Worm (Caenorhabditis elegans): Measurements from ENCODE around the gene ocr-3.

The ocr-3 gene

DNA sequence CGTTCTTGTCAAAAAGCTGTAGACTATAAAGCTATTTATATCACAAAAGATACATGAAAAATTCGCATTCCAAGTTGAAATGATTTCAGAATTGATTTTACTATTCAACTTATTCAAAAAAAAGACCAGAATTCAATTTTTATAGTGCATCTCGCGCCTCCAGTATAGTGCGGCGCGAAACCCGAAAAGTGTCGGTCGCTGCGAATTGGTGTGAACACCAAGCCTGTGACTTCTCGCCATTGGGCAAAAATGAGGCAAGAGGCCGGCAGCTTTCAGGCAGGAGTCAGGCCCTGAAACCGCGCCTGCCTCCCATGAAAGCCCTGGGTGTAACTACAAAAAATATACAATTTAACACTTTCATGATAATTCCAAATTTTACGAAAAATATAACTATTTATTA, 9.2 kb upstream of the ocr-3 start:
- TF ChIP-seq zag-1 (tag; optimal IDR thresholded peaks at IDR 0.05), result no peak
- TF ChIP-seq efl-1 (optimal IDR thresholded peaks at IDR 0.05), result no peak
- TF ChIP-seq efl-1 (GFP tag; optimal IDR thresholded peaks at IDR 0.05 in 1 of 2), result no peak
- no peak for TF ChIP-seq mef-2 (tag; optimal IDR thresholded peaks at IDR 0.05)
- peak; percentile 88 for TF ChIP-seq snpc-4 (tag; optimal IDR thresholded peaks at IDR 0.05)

DNA sequence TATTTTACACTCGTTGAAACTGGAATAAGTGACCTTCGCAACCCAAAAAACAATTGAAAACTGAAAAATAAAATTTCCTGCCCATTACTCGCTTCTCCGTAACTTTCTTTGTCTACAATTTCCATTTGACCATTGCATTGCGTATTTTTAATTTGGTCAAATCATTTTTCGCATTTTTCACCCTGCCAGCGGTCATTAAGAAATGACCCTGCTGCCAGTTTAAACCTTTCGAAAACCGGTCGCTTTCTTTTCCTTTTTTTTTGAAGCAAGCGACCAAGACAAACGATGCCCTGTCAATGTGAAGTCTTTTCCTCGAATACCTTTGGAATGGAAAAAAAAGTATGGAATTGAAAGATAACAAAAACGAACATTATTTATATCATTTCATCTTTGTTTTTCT, 7.6 kb upstream of the ocr-3 start:
- TF ChIP-seq lin-14 (GFP tag; optimal IDR thresholded peaks at IDR 0.05), result peak; percentile 31
- peak; percentile 68 for TF ChIP-seq blmp-1 (tag; optimal IDR thresholded peaks at IDR 0.05)
- peak in 1 of 2 experiments; percentile 13 for TF ChIP-seq lsy-2 (tag; optimal IDR thresholded peaks at IDR 0.05)
- TF ChIP-seq efl-1 (optimal IDR thresholded peaks at IDR 0.05), result no peak
- TF ChIP-seq efl-1 (GFP tag; optimal IDR thresholded peaks at IDR 0.05 in 1 of 2), result no peak
- 0 out of 2 replicates have a peak, but pooled peaks have one; percentile 14 for TF ChIP-seq grh-1 (GFP tag; IDR thresholded peaks at IDR 0.05)
- no peak for TF ChIP-seq snpc-4 (tag; optimal IDR thresholded peaks at IDR 0.05)

DNA sequence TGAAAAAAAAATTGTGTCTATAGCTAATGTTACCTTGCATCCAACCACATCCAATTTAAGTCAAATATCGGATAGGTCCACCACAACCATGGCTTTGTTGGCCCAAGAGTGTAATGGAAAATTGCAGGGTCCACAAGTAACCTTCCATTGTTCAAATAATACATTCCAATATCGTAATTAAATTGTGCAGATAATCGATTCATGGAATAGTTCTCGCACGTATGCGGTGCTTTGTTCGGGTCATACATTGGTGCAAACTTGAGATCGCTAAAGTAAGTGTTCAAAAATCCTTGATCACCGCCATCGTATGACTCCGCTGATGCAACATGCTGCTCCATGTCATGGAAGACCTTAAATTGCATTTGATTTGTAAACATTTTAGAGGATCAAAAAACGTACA, 5.4 kb upstream of the ocr-3 start:
- TF ChIP-seq jun-1 (tag; optimal IDR thresholded peaks at IDR 0.05) (no peak), fos-1 (tag; optimal IDR thresholded peaks at IDR 0.05) (no peak), efl-1 (optimal IDR thresholded peaks at IDR 0.05) (no peak), efl-1 (GFP tag; optimal IDR thresholded peaks at IDR 0.05 in 1 of 2) (peak in 1 of 2 experiments; percentile 9), lin-13 (GFP tag; optimal IDR thresholded peaks at IDR 0.05) (no peak), nhr-28 (tag; optimal IDR thresholded peaks at IDR 0.05) (no peak)

DNA sequence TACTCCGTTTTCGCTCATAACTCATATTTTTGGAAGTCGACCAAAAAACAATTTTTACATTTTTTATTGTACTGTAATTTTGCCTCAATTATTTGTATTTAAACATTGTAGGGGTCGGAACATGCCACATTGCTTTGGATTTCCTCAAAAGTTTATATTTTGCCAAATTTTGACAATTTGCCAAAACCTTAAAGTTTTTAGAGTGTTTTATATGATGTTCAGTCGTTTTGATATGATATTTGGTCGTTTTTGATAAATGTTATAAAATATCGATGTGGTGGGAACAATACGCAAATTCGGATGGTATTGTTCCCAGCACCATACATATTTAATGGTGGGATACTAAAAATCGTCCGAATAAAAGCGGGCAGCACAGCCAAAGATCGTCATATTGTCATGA, 4.4 kb upstream of the ocr-3 start, which contains the start of gene T10B10.9:
Gene T10B10.9 (plus strand): TSS at position 301 of the 400 bp plus-strand sequence.
- no peak for TF ChIP-seq irx-1 (tag; optimal IDR thresholded peaks at IDR 0.05)
- TF ChIP-seq sox-4 (tag; optimal IDR thresholded peaks at IDR 0.05), result no peak

DNA sequence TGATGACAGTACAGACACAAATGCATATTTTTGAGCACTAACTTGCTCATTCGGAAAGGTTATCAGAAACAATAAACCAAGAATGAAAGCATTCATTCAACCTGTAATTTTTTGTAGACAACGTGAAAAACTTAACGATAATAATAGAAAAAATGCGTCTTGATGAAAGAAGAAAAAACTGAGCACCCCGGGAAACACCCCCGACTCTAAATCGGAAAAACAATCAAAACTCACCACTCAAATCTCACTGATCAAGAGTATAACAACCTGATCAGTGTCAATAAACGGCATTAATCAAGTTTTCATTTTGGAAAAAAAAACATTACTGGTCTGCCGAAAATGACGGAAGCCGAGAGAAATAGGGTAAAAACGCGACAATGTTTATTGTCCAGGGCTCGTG, 2.4 kb upstream of the ocr-3 start, which contains the start of gene T10B10.8:
Gene T10B10.8 (minus strand): TSS at position 101 of the 400 bp plus-strand sequence.
- TF ChIP-seq unc-98 (GFP tag; IDR thresholded peaks at IDR 0.05) (no peak), nhr-77 (tag; optimal IDR thresholded peaks at IDR 0.05) (no peak), ceh-90 (tag; optimal IDR thresholded peaks at IDR 0.05) (no peak), aly-2 (tag; optimal IDR thresholded peaks at IDR 0.05) (no peak), C16A3.4 (tag; optimal IDR thresholded peaks at IDR 0.05) (no peak), tbx-2 (tag; optimal IDR thresholded peaks at IDR 0.05) (no peak), vab-15 (tag; optimal IDR thresholded peaks at IDR 0.05) (no peak), fkh-10 (GFP tag; optimal IDR thresholded peaks at IDR 0.05) (no peak), xbp-1 (tag; optimal IDR thresholded peaks at IDR 0.05) (no peak)

DNA sequence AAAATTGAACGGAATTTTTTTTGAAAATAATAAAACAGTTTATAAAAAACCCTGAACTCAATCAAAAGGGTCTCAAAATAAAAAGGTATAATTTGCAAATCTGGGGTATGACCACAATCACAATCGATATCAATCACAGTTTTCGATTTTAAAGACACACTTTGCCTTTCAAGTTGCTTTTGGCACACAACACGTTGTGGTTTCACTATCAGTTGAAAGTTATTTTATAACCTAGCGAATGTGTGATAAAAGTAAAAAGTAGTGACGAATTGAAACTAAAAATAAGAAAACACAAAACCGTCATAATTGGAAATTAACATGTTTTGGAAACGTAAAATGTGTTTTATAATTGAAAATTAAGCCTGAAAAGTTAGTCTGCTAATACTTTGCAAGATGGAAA, 832 bp upstream of the ocr-3 start:
- TF ChIP-seq elt-2 (tag; optimal IDR thresholded peaks at IDR 0.05) (peak; percentile 46), fkh-4 (tag; optimal IDR thresholded peaks at IDR 0.05; ENCODE audit: borderline replicate concordance) (no peak)

DNA sequence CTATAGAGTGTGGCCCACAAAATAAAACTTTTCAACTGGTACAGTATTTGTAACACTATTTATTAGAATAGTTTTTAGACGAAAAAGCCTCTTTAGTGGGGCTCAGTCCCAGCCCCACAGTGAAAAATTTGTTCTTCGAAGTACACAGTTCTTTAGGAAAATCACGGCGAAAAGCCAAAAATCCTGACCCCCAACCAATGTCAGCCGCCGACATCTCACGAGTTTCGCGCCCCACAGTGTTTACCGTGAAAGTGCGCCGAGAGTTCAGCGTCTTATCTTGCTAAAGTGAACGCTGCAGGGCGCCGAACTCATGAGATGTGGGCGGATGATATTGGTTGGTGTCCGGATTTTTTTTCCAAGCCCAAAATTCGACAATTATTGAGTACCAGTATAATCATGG, 2.4 kb downstream of the ocr-3 start:
- no peak for TF ChIP-seq lsy-2 (tag; optimal IDR thresholded peaks at IDR 0.05)
- no peak for TF ChIP-seq nhr-77 (tag; optimal IDR thresholded peaks at IDR 0.05)
- TF ChIP-seq elt-2 (tag; optimal IDR thresholded peaks at IDR 0.05), result peak; percentile 13
- TF ChIP-seq snpc-4 (tag; optimal IDR thresholded peaks at IDR 0.05), result peak; percentile 87

DNA sequence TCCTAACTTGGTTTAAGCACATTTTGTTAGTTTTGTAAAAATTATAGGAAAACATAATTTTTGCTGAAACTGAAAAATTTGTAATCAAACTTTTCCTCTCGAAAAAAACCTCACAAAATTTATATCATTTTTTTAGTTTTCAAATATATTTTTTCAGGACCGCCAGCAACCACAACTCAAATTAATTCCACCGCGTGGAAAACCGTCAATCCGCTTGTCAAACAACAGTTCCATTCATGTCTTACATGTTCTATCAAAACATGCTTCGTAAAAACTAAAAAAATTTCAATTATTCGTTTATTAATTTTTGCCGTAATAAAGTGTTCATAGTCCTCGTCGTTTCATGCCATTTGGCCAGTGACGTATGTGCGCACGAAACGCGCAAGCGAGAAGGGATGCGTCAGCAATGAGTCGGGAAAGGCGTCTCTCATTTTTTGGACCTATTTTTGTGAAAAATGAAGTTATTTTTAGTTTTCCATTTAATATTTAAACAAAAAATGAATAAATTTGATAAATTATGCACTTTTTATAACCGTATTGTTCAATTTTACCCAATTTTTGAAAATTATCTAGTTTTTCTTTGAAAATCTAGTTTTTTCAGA, 4.9 kb downstream of the ocr-3 start, which contains the start of gene ucr-2.2:
Gene ucr-2.2 (plus strand): TSS at position 602 of the 602 bp plus-strand sequence.
- TF ChIP-seq hpl-2 (GFP tag; optimal IDR thresholded peaks at IDR 0.05) (no peak), sup-37 (GFP tag; optimal IDR thresholded peaks at IDR 0.05) (peak; percentile 77), nhr-20 (tag; optimal IDR thresholded peaks at IDR 0.05) (peak; percentile 93), fkh-10 (GFP tag; optimal IDR thresholded peaks at IDR 0.05) (peak; percentile 27), mep-1 (tag; optimal IDR thresholded peaks at IDR 0.05) (peak; percentile 96), unc-86 (tag; optimal IDR thresholded peaks at IDR 0.05) (peak; percentile 67), efl-1 (optimal IDR thresholded peaks at IDR 0.05) (peak; percentile 67 to 71), efl-1 (GFP tag; optimal IDR thresholded peaks at IDR 0.05 in 1 of 2) (peak; percentile 64 to 97), Y116A8C.19 (tag; optimal IDR thresholded peaks at IDR 0.05; ENCODE audit: borderline replicate concordance) (no peak), efl-3 (GFP tag; optimal IDR thresholded peaks at IDR 0.05) (no peak), nhr-90 (tag; optimal IDR thresholded peaks at IDR 0.05; ENCODE audit: poor library complexity) (peak; percentile 87), nhr-77 (tag; optimal IDR thresholded peaks at IDR 0.05) (peak; percentile 57), mab-9 (GFP tag; IDR thresholded peaks at IDR 0.05) (peak; percentile 54; the same call in 1 of the 2 replicates), skn-1 (tag; optimal IDR thresholded peaks at IDR 0.05) (peak; percentile 85), C34B4.2 (tag; optimal IDR thresholded peaks at IDR 0.05) (no peak), fos-1 (tag; optimal IDR thresholded peaks at IDR 0.05) (peak; percentile 64), grh-1 (GFP tag; IDR thresholded peaks at IDR 0.05) (peak; percentile 80), ces-1 (GFP tag; optimal IDR thresholded peaks at IDR 0.05) (no peak)

Data from whole organism, L1 larva.